Fruit fly (Drosophila melanogaster) whole organism, prepupa: ENCODE data around the gene LysRS.

Source experiments
- CG10631 ChIP-seq: fragments of 200-800 bp; sonication (Bioruptor generic); optimal IDR thresholded peaks from 2 replicates; lab custom pipeline; 2016; ENCODE audit warnings: missing biosample characterization, missing genetic modification characterization
- CG10669 ChIP-seq: fragments of 200-800 bp; sonication (Bioruptor generic); optimal IDR thresholded peaks from 3 replicates; lab custom pipeline; 2018; ENCODE audit warnings: missing biosample characterization, mild to moderate bottlenecking, missing genetic modification characterization, moderate library complexity
- CG11294 ChIP-seq: fragments of 200-800 bp; sonication (Bioruptor generic); IDR thresholded peaks from 2 replicates; pipeline ENCODE4 v1.3.6; 2022; ENCODE audit warnings: missing biosample characterization, missing genetic modification characterization
- CG11762 ChIP-seq: fragments of 200-800 bp; sonication (Bioruptor generic); optimal IDR thresholded peaks from 3 replicates; lab custom pipeline; 2016; ENCODE audit warnings: missing biosample characterization, missing genetic modification characterization; ENCODE audit not compliant: insufficient read depth
- CG15336 ChIP-seq: fragments of 200-800 bp; sonication (Bioruptor generic); IDR thresholded peaks from 2 replicates; pipeline ENCODE4 v1.3.6; 2022; ENCODE audit warnings: missing biosample characterization, missing genetic modification characterization
- CG1621 ChIP-seq: fragments of 200-800 bp; sonication (Bioruptor generic); optimal IDR thresholded peaks from 3 replicates; lab custom pipeline; 2018; ENCODE audit warnings: missing biosample characterization, mild to moderate bottlenecking, missing genetic modification characterization
- CG3032 ChIP-seq: fragments of 200-800 bp; optimal IDR thresholded peaks from 2 replicates; lab custom pipeline; 2019; ENCODE audit warnings: missing biosample characterization, mild to moderate bottlenecking, missing genetic modification characterization, moderate library complexity
- CG31627 ChIP-seq: fragments of 200-800 bp; sonication (Bioruptor generic); optimal IDR thresholded peaks from 3 replicates; lab custom pipeline; 2016; ENCODE audit warnings: missing biosample characterization, missing genetic modification characterization
- CG32006 ChIP-seq: fragments of 200-800 bp; sonication (Bioruptor generic); optimal IDR thresholded peaks from 3 replicates; lab custom pipeline; 2017; ENCODE audit warnings: missing biosample characterization, mild to moderate bottlenecking, missing genetic modification characterization
- CG34406 ChIP-seq: fragments of 200-800 bp; sonication (Bioruptor generic); optimal IDR thresholded peaks from 3 replicates; lab custom pipeline; 2016; ENCODE audit warnings: missing biosample characterization, missing genetic modification characterization
- CG3919 ChIP-seq: fragments of 200-800 bp; sonication (Bioruptor generic); optimal IDR thresholded peaks from 3 replicates; lab custom pipeline; 2016; ENCODE audit warnings: missing biosample characterization, missing genetic modification characterization
- CG4318 ChIP-seq: fragments of 200-800 bp; sonication (Bioruptor generic); optimal IDR thresholded peaks from 3 replicates; lab custom pipeline; 2017; ENCODE audit warnings: missing biosample characterization, mild to moderate bottlenecking, missing genetic modification characterization
- CG6163 ChIP-seq: fragments of 200-800 bp; sonication (Bioruptor generic); IDR thresholded peaks from 3 replicates; pipeline ENCODE4 v1.3.6; 2022; ENCODE audit warnings: missing biosample characterization, missing genetic modification characterization
- CG6276 ChIP-seq: fragments of 200-800 bp; sonication (Bioruptor generic); optimal IDR thresholded peaks from 2 replicates; lab custom pipeline; 2017; ENCODE audit warnings: missing biosample characterization, mild to moderate bottlenecking, missing genetic modification characterization
- CG6792 ChIP-seq: fragments of 200-800 bp; sonication (Bioruptor generic); optimal IDR thresholded peaks from 3 replicates; lab custom pipeline; 2016; ENCODE audit warnings: missing biosample characterization, missing genetic modification characterization
- CG7368 ChIP-seq: fragments of 200-800 bp; sonication (Bioruptor generic); optimal IDR thresholded peaks from 3 replicates; lab custom pipeline; 2016; ENCODE audit warnings: missing biosample characterization, missing genetic modification characterization
- CG8119 ChIP-seq: fragments of 200-800 bp; sonication (Bioruptor generic); IDR thresholded peaks from 3 replicates; pipeline ENCODE4 v1.3.6; 2022; ENCODE audit warnings: missing biosample characterization, missing genetic modification characterization
- CG8632 ChIP-seq: fragments of 200-800 bp; sonication (Bioruptor generic); optimal IDR thresholded peaks from 3 replicates; lab custom pipeline; 2016; ENCODE audit warnings: missing biosample characterization, missing genetic modification characterization
- CG9139 ChIP-seq: fragments of 200-800 bp; sonication (Bioruptor generic); optimal IDR thresholded peaks from 3 replicates; lab custom pipeline; 2017; ENCODE audit warnings: missing biosample characterization, mild to moderate bottlenecking, missing genetic modification characterization
- Eip75B ChIP-seq: fragments of 200-800 bp; sonication (Bioruptor generic); optimal IDR thresholded peaks from 3 replicates; lab custom pipeline; 2016; ENCODE audit warnings: missing biosample characterization, missing genetic modification characterization
- Eip93F ChIP-seq: fragments of 200-800 bp; sonication (Bioruptor generic); optimal IDR thresholded peaks from 2 replicates; lab custom pipeline; 2016; ENCODE audit warnings: missing biosample characterization, mild to moderate bottlenecking, missing genetic modification characterization
- Ets21C ChIP-seq: fragments of 200-800 bp; sonication (Bioruptor generic); optimal IDR thresholded peaks from 3 replicates; lab custom pipeline; 2016; ENCODE audit warnings: missing biosample characterization, missing genetic modification characterization
- Ets96B ChIP-seq: fragments of 200-800 bp; optimal IDR thresholded peaks from 2 replicates; lab custom pipeline; 2019; ENCODE audit warnings: missing biosample characterization, mild to moderate bottlenecking, missing genetic modification characterization, moderate library complexity
- Gug ChIP-seq: fragments of 200-800 bp; sonication (Bioruptor generic); IDR thresholded peaks from 2 replicates; pipeline ENCODE4 v1.3.6; 2022; ENCODE audit warnings: missing biosample characterization, missing genetic modification characterization
- Hr38 ChIP-seq: sonication (Bioruptor generic); optimal IDR thresholded peaks from 2 replicates; lab custom pipeline; 2016; ENCODE audit warnings: missing biosample characterization, missing genetic modification characterization
- Hr39 ChIP-seq: fragments of 200-800 bp; sonication (Bioruptor generic); optimal IDR thresholded peaks from 2 replicates; lab custom pipeline; 2016; ENCODE audit warnings: missing biosample characterization, missing genetic modification characterization
- Hr4 ChIP-seq: fragments of 200-800 bp; sonication (Bioruptor generic); optimal IDR thresholded peaks from 3 replicates; lab custom pipeline; 2016; ENCODE audit warnings: missing biosample characterization, missing genetic modification characterization
- Lpt ChIP-seq: fragments of 200-800 bp; sonication (Bioruptor generic); optimal IDR thresholded peaks from 3 replicates; lab custom pipeline; 2016; ENCODE audit warnings: missing biosample characterization, missing genetic modification characterization
- Met ChIP-seq: fragments of 200-800 bp; sonication (Bioruptor generic); optimal IDR thresholded peaks from 3 replicates; lab custom pipeline; 2016; ENCODE audit warnings: missing biosample characterization, missing genetic modification characterization
- OdsH ChIP-seq: fragments of 200-800 bp; sonication (Bioruptor generic); optimal IDR thresholded peaks from 3 replicates; lab custom pipeline; 2016; ENCODE audit warnings: missing biosample characterization, missing genetic modification characterization
- Smox ChIP-seq: fragments of 200-800 bp; sonication (Bioruptor generic); optimal IDR thresholded peaks from 3 replicates; lab custom pipeline; 2016; ENCODE audit warnings: missing biosample characterization, missing genetic modification characterization
- Sox102F ChIP-seq: fragments of 200-800 bp; sonication (Bioruptor generic); optimal IDR thresholded peaks from 2 replicates; lab custom pipeline; 2016; ENCODE audit warnings: missing biosample characterization, mild to moderate bottlenecking, missing genetic modification characterization
- Sox14 ChIP-seq: fragments of 200-800 bp; sonication (Bioruptor generic); optimal IDR thresholded peaks from 3 replicates; lab custom pipeline; 2016; ENCODE audit warnings: missing biosample characterization, missing genetic modification characterization
- Sox15 ChIP-seq: fragments of 200-800 bp; sonication (Bioruptor generic); optimal IDR thresholded peaks from 3 replicates; lab custom pipeline; 2016; ENCODE audit warnings: missing biosample characterization, missing genetic modification characterization
- achi ChIP-seq: fragments of 200-800 bp; sonication (Bioruptor generic); optimal IDR thresholded peaks from 3 replicates; lab custom pipeline; 2016; ENCODE audit warnings: missing biosample characterization, missing genetic modification characterization
- acj6 ChIP-seq: fragments of 200-800 bp; sonication (Bioruptor generic); optimal IDR thresholded peaks from 3 replicates; lab custom pipeline; 2016; ENCODE audit warnings: missing biosample characterization, missing genetic modification characterization
- cyc ChIP-seq: fragments of 200-800 bp; sonication (Bioruptor generic); optimal IDR thresholded peaks from 3 replicates; lab custom pipeline; 2016; ENCODE audit warnings: missing biosample characterization, missing genetic modification characterization
- dsx ChIP-seq: fragments of 200-800 bp; optimal IDR thresholded peaks from 3 replicates; lab custom pipeline; 2019; ENCODE audit warnings: missing biosample characterization, mild to moderate bottlenecking, missing genetic modification characterization, moderate library complexity; ENCODE audit not compliant: poor library complexity, severe bottlenecking
- eg ChIP-seq: fragments of 200-800 bp; sonication (Bioruptor generic); IDR thresholded peaks from 3 replicates; pipeline ENCODE4 v1.3.6; 2022; ENCODE audit warnings: missing biosample characterization, missing genetic modification characterization
- esn ChIP-seq: fragments of 200-800 bp; sonication (Bioruptor generic); optimal IDR thresholded peaks from 2 replicates; lab custom pipeline; 2016; ENCODE audit warnings: missing biosample characterization, mild to moderate bottlenecking, missing genetic modification characterization, moderate library complexity
- fd59A ChIP-seq: fragments of 200-800 bp; sonication (Bioruptor generic); optimal IDR thresholded peaks from 2 replicates; lab custom pipeline; 2017; ENCODE audit warnings: missing biosample characterization, mild to moderate bottlenecking, missing genetic modification characterization, missing genetic modification reagents
- fd85E ChIP-seq: fragments of 200-800 bp; sonication (Bioruptor generic); optimal IDR thresholded peaks from 3 replicates; lab custom pipeline; 2016; ENCODE audit warnings: missing biosample characterization, missing genetic modification characterization
- fkh ChIP-seq: fragments of 200-800 bp; sonication (Bioruptor generic); optimal IDR thresholded peaks from 3 replicates; lab custom pipeline; 2017; ENCODE audit warnings: missing biosample characterization, mild to moderate bottlenecking, missing genetic modification characterization, moderate library complexity
- lz ChIP-seq: fragments of 200-800 bp; sonication (Bioruptor generic); optimal IDR thresholded peaks from 3 replicates; lab custom pipeline; 2016; ENCODE audit warnings: missing biosample characterization, missing genetic modification characterization
- net ChIP-seq: fragments of 200-800 bp; sonication (Bioruptor generic); optimal IDR thresholded peaks from 3 replicates; lab custom pipeline; 2016; ENCODE audit warnings: missing biosample characterization, missing genetic modification characterization
- pdm3 ChIP-seq: fragments of 200-800 bp; sonication (Bioruptor generic); optimal IDR thresholded peaks from 3 replicates; lab custom pipeline; 2016; ENCODE audit warnings: missing biosample characterization, missing genetic modification characterization
- salr ChIP-seq, 2 experiments: fragments of 200-800 bp; sonication (Bioruptor generic); optimal IDR thresholded peaks; 3 replicates each; lab custom pipeline; 2016 to 2018; ENCODE audit warnings: missing biosample characterization in 2 of 2, missing genetic modification characterization in 2 of 2, mild to moderate bottlenecking in 1 of 2
- ss ChIP-seq, 2 experiments: fragments of 200-800 bp; sonication (Bioruptor generic); optimal IDR thresholded peaks; 2 replicates in 1 of 2; 3 replicates in 1 of 2; lab custom pipeline; 2017 to 2018; ENCODE audit warnings: mild to moderate bottlenecking in 2 of 2, missing biosample characterization in 2 of 2, missing genetic modification characterization in 2 of 2, moderate library complexity in 1 of 2
- svp ChIP-seq: fragments of 200-800 bp; sonication (Bioruptor generic); peaks from one replicate; lab custom pipeline; 2016; ENCODE audit warnings: missing biosample characterization, missing genetic modification characterization
- topi ChIP-seq: fragments of 200-800 bp; sonication (Bioruptor generic); optimal IDR thresholded peaks from 3 replicates; lab custom pipeline; 2016; ENCODE audit warnings: missing biosample characterization, missing genetic modification characterization

The LysRS gene

dm6 chrX:9600083-9600817 lies 8.4 kb downstream of the LysRS start:
- peak; percentile 74 for TF ChIP-seq CG31627
- TF ChIP-seq CG10631 (GFP tag; lab: Kevin White, UChicago) = no peak
- TF ChIP-seq CG4318 = no peak
- 0 out of 2 replicates have a peak, but pooled peaks have one; percentile 31 for TF ChIP-seq Gug (GFP tag; lab: Robert Waterston, UW)
- peak; percentile 46 for TF ChIP-seq dsx (GFP tag; lab: Kevin White, UChicago)
- TF ChIP-seq CG8632 (GFP tag; lab: Kevin White, UChicago) = peak; percentile 63
- no peak for TF ChIP-seq CG6276
- peak; percentile 85 for TF ChIP-seq Hr39
- no peak for TF ChIP-seq Hr4
- no peak for TF ChIP-seq Hr38 (GFP tag; lab: Kevin White, UChicago)
- TF ChIP-seq Eip75B (GFP tag; lab: Kevin White, UChicago) = peak; percentile 80
- TF ChIP-seq fkh = peak; percentile 13
- peak; percentile 79 for TF ChIP-seq pdm3 (GFP tag; lab: Kevin White, UChicago)
- TF ChIP-seq Sox14 = peak; percentile 79
- peak; percentile 74 for TF ChIP-seq lz (GFP tag; lab: Kevin White, UChicago)
- TF ChIP-seq CG11762 (GFP tag; lab: Kevin White, UChicago) = peak; percentile 68
- TF ChIP-seq acj6 (GFP tag; lab: Kevin White, UChicago) = peak; percentile 71
- peak; percentile 71; the same call in 2 of the 3 replicates for TF ChIP-seq CG8119 (GFP tag; lab: Robert Waterston, UW)
- TF ChIP-seq Smox = peak; percentile 76
- peak; percentile 52 to 68 for TF ChIP-seq ss (GFP tag; optimal IDR thresholded peaks at IDR 0.05; lab: Kevin White, UChicago)
- TF ChIP-seq Met (GFP tag; lab: Kevin White, UChicago) = peak; percentile 90
- peak; percentile 34 for TF ChIP-seq CG9139 (GFP tag; lab: Kevin White, UChicago)
- peak; percentile 64 for TF ChIP-seq CG7368 (GFP tag; lab: Kevin White, UChicago)
- peak; percentile 84 for TF ChIP-seq CG32006 (GFP tag; lab: Kevin White, UChicago)
- peak; percentile 77 for TF ChIP-seq cyc (GFP tag; lab: Kevin White, UChicago)
- peak in 1 of 2 experiments; percentile 61 for TF ChIP-seq salr (GFP tag; optimal IDR thresholded peaks at IDR 0.05; lab: Kevin White, UChicago)
- peak; percentile 76 for TF ChIP-seq esn
- peak; percentile 61 for TF ChIP-seq CG34406 (GFP tag; lab: Kevin White, UChicago)
- TF ChIP-seq Sox102F (GFP tag; lab: Kevin White, UChicago) = no peak
- TF ChIP-seq Eip93F (GFP tag; lab: Kevin White, UChicago) = peak; percentile 11
- peak; percentile 26 for TF ChIP-seq Sox15 (GFP tag; lab: Kevin White, UChicago)
- peak; percentile 49 for TF ChIP-seq CG1621 (tag; lab: Kevin White, UChicago)
- TF ChIP-seq Lpt = peak; percentile 70
- TF ChIP-seq CG11294 (GFP tag; lab: Robert Waterston, UW) = peak; percentile 27; the same call in 1 of the 2 replicates
- peak; percentile 66 for TF ChIP-seq CG10669 (GFP tag; lab: Kevin White, UChicago)
- TF ChIP-seq topi (GFP tag; lab: Kevin White, UChicago) = peak; percentile 81
- TF ChIP-seq Ets96B (tag; lab: Kevin White, UChicago) = peak; percentile 58
- TF ChIP-seq svp = peak; percentile 88
- TF ChIP-seq fd59A = peak; percentile 60
- TF ChIP-seq OdsH (GFP tag; lab: Kevin White, UChicago) = peak; percentile 72
- TF ChIP-seq Ets21C (GFP tag; lab: Kevin White, UChicago) = peak; percentile 59
- peak; percentile 71 for TF ChIP-seq CG6792 (GFP tag; lab: Kevin White, UChicago)
- TF ChIP-seq achi (GFP tag; lab: Kevin White, UChicago) = peak; percentile 76
- TF ChIP-seq CG3919 (GFP tag; lab: Kevin White, UChicago) = peak; percentile 75
- TF ChIP-seq eg (GFP tag; lab: Robert Waterston, UW) = peak; percentile 63
- peak; percentile 66 for TF ChIP-seq net (GFP tag; lab: Kevin White, UChicago)
- peak; percentile 63 for TF ChIP-seq CG3032
- TF ChIP-seq fd85E (GFP tag; lab: Kevin White, UChicago) = no peak
- TF ChIP-seq CG15336 (GFP tag; lab: Robert Waterston, UW) = peak; percentile 68
- TF ChIP-seq CG6163 = peak; percentile 73; the same call in 2 of the 3 replicates
